Fruit fly (Drosophila melanogaster) whole organism, embryonic: ENCODE measurements around the gene CG31176.
A peak's percentile ranks its signal among the peaks of the same experiment; 100 is the strongest.

Source experiments
- Asciz ChIP-seq: fragments of 200-800 bp; sonication (Bioruptor generic); optimal IDR thresholded peaks from 2 replicates; lab custom pipeline; 2017; ENCODE audit warnings: missing biosample characterization, mild to moderate bottlenecking, missing genetic modification characterization, missing genetic modification reagents
- CG13123 ChIP-seq: fragments of 200-800 bp; sonication (Bioruptor generic); optimal IDR thresholded peaks from 2 replicates; lab custom pipeline; 2016; ENCODE audit warnings: missing biosample characterization, missing genetic modification characterization
- CG14441 ChIP-seq: fragments of 200-800 bp; sonication (Bioruptor generic); IDR thresholded peaks from 2 replicates; pipeline ENCODE4 v1.3.6; 2022; ENCODE audit warnings: missing biosample characterization, missing genetic modification characterization
- CG14860 ChIP-seq: fragments of 200-800 bp; sonication (Bioruptor generic); IDR thresholded peaks from 3 replicates; pipeline ENCODE4 v1.3.6; 2022; ENCODE audit warnings: missing biosample characterization, missing genetic modification characterization; ENCODE audit not compliant: partially characterized antibody
- CG17385 ChIP-seq: fragments of 200-800 bp; sonication (Bioruptor generic); optimal IDR thresholded peaks from 3 replicates; lab custom pipeline; 2018; ENCODE audit warnings: missing biosample characterization, mild to moderate bottlenecking, missing genetic modification characterization
- CG18262 ChIP-seq: fragments of 200-800 bp; optimal IDR thresholded peaks from 3 replicates; lab custom pipeline; 2019; ENCODE audit warnings: missing biosample characterization, mild to moderate bottlenecking, missing genetic modification characterization, moderate library complexity
- CG31224 ChIP-seq: fragments of 200-800 bp; sonication (Bioruptor generic); IDR thresholded peaks from 2 replicates; pipeline ENCODE4 v1.3.6; 2022; ENCODE audit warnings: missing biosample characterization, missing genetic modification characterization
- CG3281 ChIP-seq: fragments of 200-800 bp; sonication (Bioruptor generic); optimal IDR thresholded peaks from 3 replicates; lab custom pipeline; 2017; ENCODE audit warnings: missing biosample characterization, mild to moderate bottlenecking, missing genetic modification characterization
- CG5180 ChIP-seq: fragments of 200-800 bp; sonication (Bioruptor generic); optimal IDR thresholded peaks from 3 replicates; lab custom pipeline; 2017; ENCODE audit warnings: missing biosample characterization, missing genetic modification characterization, mild to moderate bottlenecking, moderate library complexity, missing genetic modification reagents
- CG5953 ChIP-seq: fragments of 200-800 bp; sonication (Bioruptor generic); IDR thresholded peaks from 2 replicates; pipeline ENCODE4 v1.3.6; 2022; ENCODE audit warnings: missing biosample characterization, missing genetic modification characterization
- CG6175 ChIP-seq: fragments of 200-800 bp; sonication (Bioruptor generic); IDR thresholded peaks from 3 replicates; pipeline ENCODE4 v1.3.6; 2022; ENCODE audit warnings: missing biosample characterization, missing genetic modification characterization
- CG6254 ChIP-seq: fragments of 200-800 bp; sonication (Bioruptor generic); optimal IDR thresholded peaks from 3 replicates; lab custom pipeline; 2017; ENCODE audit warnings: mild to moderate bottlenecking, missing biosample characterization, missing genetic modification reagents, missing genetic modification characterization
- CG6683 ChIP-seq: fragments of 200-800 bp; sonication (Bioruptor generic); optimal IDR thresholded peaks from 2 replicates; lab custom pipeline; 2017; ENCODE audit warnings: missing biosample characterization, mild to moderate bottlenecking, missing genetic modification characterization, missing genetic modification reagents
- CG7271 ChIP-seq: fragments of 200-800 bp; sonication (Bioruptor generic); optimal IDR thresholded peaks from 2 replicates; lab custom pipeline; 2018; ENCODE audit warnings: missing biosample characterization, mild to moderate bottlenecking, missing genetic modification characterization, moderate library complexity
- CG7786 ChIP-seq: fragments of 200-800 bp; sonication (Bioruptor generic); optimal IDR thresholded peaks from 2 replicates; lab custom pipeline; 2016; ENCODE audit warnings: missing biosample characterization, missing genetic modification characterization
- CG9817 ChIP-seq: fragments of 200-800 bp; sonication (Bioruptor generic); optimal IDR thresholded peaks from 2 replicates; lab custom pipeline; 2018; ENCODE audit warnings: missing biosample characterization, mild to moderate bottlenecking, missing genetic modification characterization, moderate library complexity
- Dad ChIP-seq: fragments of 200-800 bp; sonication (Bioruptor generic); optimal IDR thresholded peaks from 3 replicates; lab custom pipeline; 2016; ENCODE audit warnings: missing biosample characterization, missing genetic modification characterization
- Drgx ChIP-seq: fragments of 200-800 bp; sonication (Bioruptor generic); IDR thresholded peaks from 2 replicates; pipeline ENCODE4 v1.3.6; 2022; ENCODE audit warnings: missing biosample characterization, missing genetic modification characterization
- Ets97D ChIP-seq: fragments of 200-800 bp; sonication (Bioruptor generic); optimal IDR thresholded peaks from 3 replicates; lab custom pipeline; 2016; ENCODE audit warnings: missing biosample characterization, missing genetic modification characterization
- GATAe ChIP-seq: fragments of 200-800 bp; sonication (Bioruptor generic); conservative IDR thresholded peaks from 2 replicates; pipeline ENCODE4 v1.3.6; 2022; ENCODE audit warnings: missing biosample characterization, missing genetic modification characterization
- H2.0 ChIP-seq: fragments of 200-800 bp; sonication (Bioruptor generic); IDR thresholded peaks from 2 replicates; pipeline ENCODE4 v1.3.6; 2022; ENCODE audit warnings: missing biosample characterization, missing genetic modification characterization
- Hr78 ChIP-seq, 2 experiments: fragments of 200-800 bp in 1 of 2; fragments of >200 bp in 1 of 2; sonication (Bioruptor generic) in 1 of 2; optimal IDR thresholded peaks; 2 replicates each; lab custom pipeline; 2017 to 2019; ENCODE audit warnings: missing biosample characterization in 2 of 2, missing genetic modification characterization in 2 of 2, mild to moderate bottlenecking in 1 of 2, moderate library complexity in 1 of 2
- Kr ChIP-seq: fragments of 200-800 bp; sonication (Bioruptor generic); optimal IDR thresholded peaks from 2 replicates; lab custom pipeline; 2017; ENCODE audit warnings: missing biosample characterization, mild to moderate bottlenecking, missing genetic modification characterization
- PHDP ChIP-seq: fragments of 200-800 bp; sonication (Bioruptor generic); optimal IDR thresholded peaks from 3 replicates; lab custom pipeline; 2018; ENCODE audit warnings: missing biosample characterization, mild to moderate bottlenecking, missing genetic modification characterization, moderate library complexity
- Sox102F ChIP-seq: fragments of 200-800 bp; sonication (Bioruptor generic); optimal IDR thresholded peaks from 2 replicates; lab custom pipeline; 2018; ENCODE audit warnings: missing biosample characterization, mild to moderate bottlenecking, missing genetic modification characterization, moderate library complexity
- Trl ChIP-seq, 3 experiments: fragments of >200 bp in 2 of 3; fragments of 200-800 bp in 1 of 3; sonication (Bioruptor generic) in 1 of 3; optimal IDR thresholded peaks; 2 replicates in 1 of 3; 3 replicates in 2 of 3; lab custom pipeline; 2016 to 2017; ENCODE audit warnings: missing biosample characterization in 1 of 3, missing genetic modification characterization in 1 of 3
- chinmo ChIP-seq: fragments of 200-800 bp; sonication (Bioruptor generic); IDR thresholded peaks from 4 replicates; pipeline ENCODE4 v1.3.6; 2022; ENCODE audit warnings: missing biosample characterization, missing genetic modification characterization; ENCODE audit not compliant: partially characterized antibody
- da ChIP-seq: fragments of 200-800 bp; sonication (Bioruptor generic); optimal IDR thresholded peaks from 2 replicates; lab custom pipeline; 2016; ENCODE audit warnings: missing biosample characterization, missing genetic modification characterization
- ems ChIP-seq: fragments of 200-800 bp; sonication (Bioruptor generic); optimal IDR thresholded peaks from 3 replicates; lab custom pipeline; 2016; ENCODE audit warnings: missing biosample characterization, missing genetic modification characterization
- eve ChIP-seq, 2 experiments: fragments of >200 bp; optimal IDR thresholded peaks; 2 replicates each; lab custom pipeline; 2017; ENCODE audit warnings: missing biosample characterization in 2 of 2, missing genetic modification characterization in 2 of 2
- fd64A ChIP-seq: fragments of 200-800 bp; sonication (Bioruptor generic); optimal IDR thresholded peaks from 3 replicates; lab custom pipeline; 2018; ENCODE audit warnings: missing biosample characterization, mild to moderate bottlenecking, missing genetic modification characterization
- nmo ChIP-seq: fragments of 200-800 bp; sonication (Bioruptor generic); optimal IDR thresholded peaks from 2 replicates; lab custom pipeline; 2018; ENCODE audit warnings: missing biosample characterization, mild to moderate bottlenecking, missing genetic modification characterization, moderate library complexity
- pan ChIP-seq, 4 experiments: fragments of >200 bp in 3 of 4; fragments of 200-800 bp in 1 of 4; sonication (Bioruptor generic) in 1 of 4; optimal IDR thresholded peaks in 3 of 4; IDR thresholded peaks in 1 of 4; 2 replicates each; pipeline versions ENCODE4 v1.3.6 to Lab custom; 2017 to 2022; ENCODE audit warnings: missing biosample characterization in 2 of 4, missing genetic modification characterization in 2 of 4, mixed read lengths in 1 of 4
- pita ChIP-seq: fragments of 200-800 bp; sonication (Bioruptor generic); optimal IDR thresholded peaks from 2 replicates; lab custom pipeline; 2017; ENCODE audit warnings: missing biosample characterization, mild to moderate bottlenecking, missing genetic modification characterization
- rib ChIP-seq: fragments of 200-800 bp; sonication (Bioruptor generic); IDR thresholded peaks from 2 replicates; pipeline ENCODE4 v1.3.6; 2022; ENCODE audit warnings: missing biosample characterization, missing genetic modification characterization
- run ChIP-seq: fragments of 200-800 bp; sonication (Bioruptor generic); optimal IDR thresholded peaks from 3 replicates; lab custom pipeline; 2018; ENCODE audit warnings: missing biosample characterization, mild to moderate bottlenecking, missing genetic modification characterization
- seq ChIP-seq: fragments of 200-800 bp; sonication (Bioruptor generic); IDR thresholded peaks from 2 replicates; pipeline ENCODE4 v1.3.6; 2022; ENCODE audit warnings: missing biosample characterization, missing genetic modification characterization
- slou ChIP-seq: fragments of 200-800 bp; sonication (Bioruptor generic); optimal IDR thresholded peaks from 3 replicates; lab custom pipeline; 2016; ENCODE audit warnings: missing biosample characterization, missing genetic modification characterization
- stc ChIP-seq: fragments of 200-800 bp; sonication (Bioruptor generic); IDR thresholded peaks from 2 replicates; pipeline ENCODE4 v1.3.6; 2022; ENCODE audit warnings: missing biosample characterization, missing genetic modification characterization
- stwl ChIP-seq: fragments of 200-800 bp; sonication (Bioruptor generic); optimal IDR thresholded peaks from 3 replicates; lab custom pipeline; 2018; ENCODE audit warnings: missing biosample characterization, mild to moderate bottlenecking, missing genetic modification characterization, moderate library complexity
- trem ChIP-seq: fragments of 200-800 bp; optimal IDR thresholded peaks from 3 replicates; lab custom pipeline; 2019; ENCODE audit warnings: missing biosample characterization, mild to moderate bottlenecking, missing genetic modification characterization, moderate library complexity
- vnd ChIP-seq: fragments of 200-800 bp; sonication (Bioruptor generic); IDR thresholded peaks from 3 replicates; pipeline ENCODE4 v1.3.6; 2022; ENCODE audit warnings: missing biosample characterization, missing genetic modification characterization; ENCODE audit not compliant: partially characterized antibody
- vvl ChIP-seq: fragments of 200-800 bp; sonication (Bioruptor generic); IDR thresholded peaks from 2 replicates; pipeline ENCODE4 v1.3.6; 2022; ENCODE audit warnings: missing biosample characterization, missing genetic modification characterization
- z ChIP-seq: fragments of 200-800 bp; sonication (Bioruptor generic); IDR thresholded peaks from 3 replicates; pipeline ENCODE4 v1.3.6; 2022; ENCODE audit warnings: missing biosample characterization, missing genetic modification characterization

CG31176 gene

dm6 chr3R:21629373-21630145, 89.9 kb downstream of the CG31176 start (continued):
- TF ChIP-seq Sox102F (GFP tag; lab: Kevin White, UChicago) (no peak), CG6175 (no peak), CG14441 (GFP tag; lab: Robert Waterston, UW) (peak; percentile 40; the same call in 1 of the 2 replicates), stwl (tag; lab: Kevin White, UChicago) (no peak), CG5180 (GFP tag; lab: Kevin White, UChicago) (peak; percentile 29), Ets97D (GFP tag; lab: Kevin White, UChicago) (no peak), Drgx (GFP tag; lab: Robert Waterston, UW) (0 out of 2 replicates have a peak, but pooled peaks have one; percentile 7), vvl (GFP tag; lab: Robert Waterston, UW) (peak; percentile 46), run (tag; lab: Kevin White, UChicago) (no peak), pan (optimal IDR thresholded peaks at IDR 0.05; lab: Kevin White, UChicago) (no peak), pan (GFP tag; optimal IDR thresholded peaks at IDR 0.05 in 1 of 2, IDR thresholded peaks at IDR 0.05 in 1 of 2) (peak in 1 of 2 experiments; percentile 35), PHDP (tag; lab: Kevin White, UChicago) (peak; percentile 24), CG6683 (GFP tag; lab: Kevin White, UChicago) (peak; percentile 13), GATAe (no peak), nmo (GFP tag; lab: Kevin White, UChicago) (no peak), eve (GFP tag; optimal IDR thresholded peaks at IDR 0.05; lab: Kevin White, UChicago) (peak in 1 of 2 experiments; percentile 32), ems (no peak), CG3281 (GFP tag; lab: Kevin White, UChicago) (peak; percentile 19), seq (GFP tag; lab: Robert Waterston, UW) (no peak), stc (GFP tag; lab: Robert Waterston, UW) (0 out of 2 replicates have a peak, but pooled peaks have one; percentile 20), CG17385 (GFP tag; lab: Kevin White, UChicago) (peak; percentile 21), Trl (optimal IDR thresholded peaks at IDR 0.05; lab: Kevin White, UChicago) (no peak), Trl (GFP tag; optimal IDR thresholded peaks at IDR 0.05; lab: Kevin White, UChicago) (no peak), CG5953 (0 out of 2 replicates have a peak, but pooled peaks have one; percentile 21), Kr (no peak)

- no peak for TF ChIP-seq CG7271 (tag; lab: Kevin White, UChicago)
- TF ChIP-seq chinmo, result 0 out of 4 replicates have a peak, but pooled peaks have one; percentile 15
- TF ChIP-seq Drgx (GFP tag; lab: Robert Waterston, UW), result 0 out of 2 replicates have a peak, but pooled peaks have one; percentile 14
Measured at dm6 chr3R:21628213-21628800, 91.2 kb downstream of the CG31176 start.

DNA sequence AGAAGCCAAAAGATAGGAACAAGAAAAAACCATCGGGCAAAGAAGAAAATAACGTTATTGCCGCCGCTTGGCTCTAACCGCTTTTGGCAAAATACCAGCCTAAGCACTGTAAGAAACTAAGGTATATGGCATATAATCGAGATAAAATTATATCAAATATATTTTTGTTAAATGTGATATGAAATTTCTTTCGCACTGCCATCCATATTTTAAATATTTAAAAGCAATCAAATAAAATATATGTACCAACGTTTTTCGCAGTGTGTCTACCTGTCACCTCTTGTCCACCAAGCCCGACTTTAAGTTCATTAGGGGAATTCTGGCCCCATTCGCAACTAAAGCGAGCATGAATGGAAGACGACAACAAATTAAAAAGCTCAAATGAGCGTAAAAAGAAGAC, 91.7 kb downstream of the CG31176 start:
- TF ChIP-seq ems (peak; percentile 45), CG7786 (GFP tag; lab: Kevin White, UChicago) (peak; percentile 16), pita (GFP tag; lab: Kevin White, UChicago) (no peak), z (GFP tag; lab: Robert Waterston, UW) (no peak), CG14860 (GFP tag; lab: Robert Waterston, UW) (no peak), trem (peak; percentile 29), Asciz (GFP tag; lab: Kevin White, UChicago) (no peak), Dad (GFP tag; lab: Kevin White, UChicago) (no peak), CG13123 (GFP tag; lab: Kevin White, UChicago) (peak; percentile 9), CG18262 (tag; lab: Kevin White, UChicago) (peak; percentile 65), CG31224 (GFP tag; lab: Robert Waterston, UW) (peak; percentile 70), vnd (GFP tag; lab: Robert Waterston, UW) (no peak), slou (peak; percentile 17), da (GFP tag; lab: Kevin White, UChicago) (no peak), CG9817 (tag; lab: Kevin White, UChicago) (peak; percentile 77), Hr78 (GFP tag; optimal IDR thresholded peaks at IDR 0.05; lab: Kevin White, UChicago) (no peak), rib (GFP tag; lab: Robert Waterston, UW) (peak; percentile 68; the same call in 1 of the 2 replicates), CG6254 (GFP tag; lab: Kevin White, UChicago) (peak; percentile 52), CG14441 (GFP tag; lab: Robert Waterston, UW) (peak; percentile 67), H2.0 (GFP tag; lab: Robert Waterston, UW) (peak; percentile 52), fd64A (GFP tag; lab: Kevin White, UChicago) (no peak)
